Worm (Caenorhabditis elegans): Measurements from ENCODE around the gene cutl-24.

ce11 chrIV:141022-141421 is 23.9 kb upstream of the cutl-24 start:
- no peak for TF ChIP-seq med-1 (GFP tag; optimal IDR thresholded peaks at IDR 0.05; ENCODE audit: insufficient read depth)
- no peak for TF ChIP-seq flt-1 (GFP tag; IDR thresholded peaks at IDR 0.05)
- no peak for TF ChIP-seq ztf-29 (GFP tag; IDR thresholded peaks at IDR 0.05)
- no peak for TF ChIP-seq tab-1 (GFP tag; IDR thresholded peaks at IDR 0.05)
- no peak for TF ChIP-seq ztf-23 (GFP tag; IDR thresholded peaks at IDR 0.05)
- TF ChIP-seq cog-1 (tag; optimal IDR thresholded peaks at IDR 0.05), result no peak
- TF ChIP-seq klf-2 (GFP tag; conservative IDR thresholded peaks at IDR 0.05), result no peak
- TF ChIP-seq ref-1 (GFP tag; conservative IDR thresholded peaks at IDR 0.05), result no peak
- no peak for TF ChIP-seq T22C8.4 (GFP tag; IDR thresholded peaks at IDR 0.05)

All from whole organism, midembryonic.